Fruit fly (Drosophila melanogaster) Kc167 (cell line): ENCODE data around the gene CG14965.

Experiments
- h ChIP-seq: fragments of >200 bp; optimal IDR thresholded peaks from 3 replicates; lab custom pipeline; 2018; ENCODE audit warnings: missing external identifiers
- psq ChIP-seq: fragments of >200 bp; optimal IDR thresholded peaks from 2 replicates; lab custom pipeline; 2017; ENCODE audit warnings: missing external identifiers
- ttk ChIP-seq: sonication (Bioruptor generic); optimal IDR thresholded peaks from 2 replicates; lab custom pipeline; 2017; ENCODE audit warnings: missing external identifiers

dm6 chr3L:3184104-3184503, 8.2 kb downstream of the CG14965 start, which contains the start of gene CG42494:
- no peak for TF ChIP-seq h
- TF ChIP-seq psq (lab: Kevin White, UChicago), result no peak
- no peak for TF ChIP-seq ttk (lab: Kevin White, UChicago)
